Fruit fly (Drosophila melanogaster) S2 (cell line): ENCODE measurements around the gene EndoA.

ENCODE experiments used
- CG8478 ChIP-seq: fragments of >200 bp; optimal IDR thresholded peaks from 2 replicates; lab custom pipeline; 2018
- CTCF ChIP-seq, 2 experiments: fragments of >200 bp; optimal IDR thresholded peaks; 2 replicates each; lab custom pipeline; 2018

Gene EndoA

DNA sequence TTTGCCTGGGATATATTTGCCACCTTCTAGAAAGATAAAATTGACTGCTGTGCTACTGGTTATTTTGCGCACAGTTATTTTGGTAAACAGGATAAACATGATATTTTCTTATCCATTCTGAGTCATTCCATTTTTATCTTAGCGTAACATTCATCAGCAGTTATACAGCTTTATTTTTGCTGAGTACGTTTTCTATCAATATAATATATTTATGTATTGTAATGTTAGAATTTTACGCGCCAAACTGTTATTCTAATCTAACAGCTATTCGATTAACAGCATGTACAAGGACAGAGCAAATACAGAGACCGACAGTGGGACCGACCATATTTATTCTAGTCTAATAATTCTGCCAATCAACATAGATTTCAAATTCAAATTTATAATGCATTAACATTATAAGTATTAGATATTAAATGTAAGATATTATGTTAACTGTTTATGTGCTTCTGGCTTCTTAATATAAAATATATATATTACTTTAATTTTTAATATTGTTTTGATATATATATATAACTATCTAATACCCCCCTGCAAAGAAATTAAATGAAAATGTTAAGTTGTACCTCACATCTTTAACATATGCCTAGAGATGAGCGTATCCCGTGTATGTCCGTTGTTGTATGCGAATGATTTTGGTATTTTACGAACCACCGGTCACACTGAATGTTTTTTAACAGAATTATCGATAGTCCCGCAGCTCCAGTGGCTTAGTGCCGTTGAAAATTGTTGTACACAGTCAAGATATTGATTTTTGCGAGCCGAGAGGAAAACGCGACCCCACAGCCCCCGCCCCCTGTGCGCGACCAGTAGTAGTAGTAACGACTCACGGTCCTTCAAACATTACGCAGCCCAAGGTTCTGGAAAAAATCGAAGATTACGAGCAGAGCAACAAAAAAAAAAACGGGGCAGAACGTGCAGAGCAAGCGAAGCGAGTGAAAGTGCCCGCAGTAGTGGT lies at the start of gene EndoA:
Gene EndoA (plus strand): TSS at position 689 of the 958 bp plus-strand sequence.
- no peak for TF ChIP-seq CG8478 (lab: Kevin White, UChicago)
- no peak for TF ChIP-seq CTCF (optimal IDR thresholded peaks at IDR 0.05; lab: Kevin White, UChicago)

dm6 chr3R:18875228-18875627 lies 31.2 kb upstream of the EndoA start, which contains the start of gene CG14298:
CG14298 (plus strand) TSS chr3R:18875528.
- TF ChIP-seq CG8478 (lab: Kevin White, UChicago) (no peak), CTCF (optimal IDR thresholded peaks at IDR 0.05; lab: Kevin White, UChicago) (no peak)

dm6 chr3R:18895227-18895626 lies 11.2 kb upstream of the EndoA start:
- TF ChIP-seq CG8478 (lab: Kevin White, UChicago) (no peak), CTCF (optimal IDR thresholded peaks at IDR 0.05; lab: Kevin White, UChicago) (no peak)

dm6 chr3R:18897821-18898220 lies 8.6 kb upstream of the EndoA start, which contains the start of gene CG14297:
CG14297 (plus strand) TSS chr3R:18898121.
- TF ChIP-seq CTCF (optimal IDR thresholded peaks at IDR 0.05; lab: Kevin White, UChicago), result no peak
- TF ChIP-seq CG8478 (lab: Kevin White, UChicago), result no peak

dm6 chr3R:18899123-18899522 lies 7.3 kb upstream of the EndoA start, which contains the start of gene Rh2:
Rh2 (plus strand) TSS chr3R:18899423.
- TF ChIP-seq CTCF (optimal IDR thresholded peaks at IDR 0.05; lab: Kevin White, UChicago), result no peak
- no peak for TF ChIP-seq CG8478 (lab: Kevin White, UChicago)

DNA sequence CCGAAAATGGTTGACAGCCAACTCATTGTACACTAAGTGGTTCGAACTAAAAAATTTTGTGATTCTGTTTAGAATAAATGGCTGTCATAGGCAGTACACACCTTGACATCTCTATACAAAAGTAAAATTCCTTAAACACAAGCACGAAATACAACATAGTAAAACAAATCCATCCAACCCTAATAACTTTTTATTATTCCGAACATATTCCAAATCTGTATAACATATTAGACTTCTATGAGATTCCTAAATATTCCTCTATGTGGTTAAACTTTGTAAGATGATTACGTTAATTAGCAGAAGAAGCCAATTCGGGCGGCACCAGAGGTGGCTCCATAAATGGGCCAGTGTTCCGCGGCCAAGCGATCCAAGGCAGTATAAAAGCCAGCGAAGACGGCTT lies 4.2 kb upstream of the EndoA start, which contains the start of gene CG14294:
Gene CG14294 (minus strand): TSS at position 101 of the 400 bp plus-strand sequence.
- no peak for TF ChIP-seq CTCF (optimal IDR thresholded peaks at IDR 0.05; lab: Kevin White, UChicago)
- no peak for TF ChIP-seq CG8478 (lab: Kevin White, UChicago)

DNA sequence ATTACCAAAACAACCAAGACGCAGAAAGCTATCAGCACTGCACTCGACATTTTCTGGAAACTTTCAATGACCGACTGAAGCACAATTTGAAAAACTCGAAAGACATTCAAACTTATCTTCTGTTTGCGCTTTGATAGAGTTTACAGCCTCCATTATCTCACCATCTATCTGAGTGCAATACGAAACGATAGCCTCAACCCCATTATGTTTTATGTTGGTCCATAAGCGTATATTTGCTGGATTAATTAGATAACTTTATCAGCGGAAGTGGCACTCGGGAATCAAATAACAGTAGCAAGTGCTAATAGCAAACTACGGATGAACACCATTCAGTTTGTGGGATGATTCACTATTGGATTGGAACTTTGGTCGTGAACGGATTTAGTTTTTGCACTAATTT lies 3.6 kb upstream of the EndoA start, which contains the start of gene CG34284:
Gene CG34284 (minus strand): TSS at position 76 of the 400 bp plus-strand sequence.
- TF ChIP-seq CTCF (optimal IDR thresholded peaks at IDR 0.05; lab: Kevin White, UChicago) (no peak), CG8478 (lab: Kevin White, UChicago) (no peak)

dm6 chr3R:18905555-18905920 lies 871 bp upstream of the EndoA start, which contains the start of gene CG14292:
CG14292 (minus strand) TSS chr3R:18905655.
- TF ChIP-seq CG8478 (lab: Kevin White, UChicago) (no peak), CTCF (optimal IDR thresholded peaks at IDR 0.05; lab: Kevin White, UChicago) (no peak)

DNA sequence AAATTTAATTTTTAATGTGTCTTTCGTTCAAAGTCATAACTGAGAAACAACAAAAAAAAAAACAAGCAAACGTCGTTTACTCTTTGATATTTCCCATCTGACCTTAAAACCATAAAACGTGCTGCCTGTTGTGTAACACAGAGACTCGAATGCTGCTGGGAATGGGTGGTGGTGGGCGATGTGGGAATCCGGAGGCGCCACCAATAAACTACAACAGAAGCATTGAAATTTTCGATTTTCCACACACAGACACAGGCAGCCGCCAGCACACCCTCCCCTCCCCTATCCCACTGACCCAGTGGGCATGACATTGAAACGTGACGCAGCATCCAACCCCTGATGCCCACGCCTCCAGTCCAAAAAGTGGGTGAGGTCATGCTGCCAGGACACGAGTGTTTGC lies 3.9 kb downstream of the EndoA start:
- TF ChIP-seq CG8478 (lab: Kevin White, UChicago), result no peak
- TF ChIP-seq CTCF (optimal IDR thresholded peaks at IDR 0.05; lab: Kevin White, UChicago), result no peak

- no peak for TF ChIP-seq CTCF (optimal IDR thresholded peaks at IDR 0.05; lab: Kevin White, UChicago)
- TF ChIP-seq CG8478 (lab: Kevin White, UChicago), result no peak
Observed at dm6 chr3R:18910923-18911322, 4.5 kb downstream of the EndoA start.

dm6 chr3R:18912782-18913331 lies 6.4 kb downstream of the EndoA start, which contains the start of gene Sgsh:
Sgsh (minus strand) TSS chr3R:18912922.
- TF ChIP-seq CTCF (optimal IDR thresholded peaks at IDR 0.05; lab: Kevin White, UChicago) (no peak), CG8478 (lab: Kevin White, UChicago) (no peak)

dm6 chr3R:18913856-18914593 lies 7.6 kb downstream of the EndoA start:
- TF ChIP-seq CG8478 (lab: Kevin White, UChicago) (no peak), CTCF (optimal IDR thresholded peaks at IDR 0.05; lab: Kevin White, UChicago) (no peak)

DNA sequence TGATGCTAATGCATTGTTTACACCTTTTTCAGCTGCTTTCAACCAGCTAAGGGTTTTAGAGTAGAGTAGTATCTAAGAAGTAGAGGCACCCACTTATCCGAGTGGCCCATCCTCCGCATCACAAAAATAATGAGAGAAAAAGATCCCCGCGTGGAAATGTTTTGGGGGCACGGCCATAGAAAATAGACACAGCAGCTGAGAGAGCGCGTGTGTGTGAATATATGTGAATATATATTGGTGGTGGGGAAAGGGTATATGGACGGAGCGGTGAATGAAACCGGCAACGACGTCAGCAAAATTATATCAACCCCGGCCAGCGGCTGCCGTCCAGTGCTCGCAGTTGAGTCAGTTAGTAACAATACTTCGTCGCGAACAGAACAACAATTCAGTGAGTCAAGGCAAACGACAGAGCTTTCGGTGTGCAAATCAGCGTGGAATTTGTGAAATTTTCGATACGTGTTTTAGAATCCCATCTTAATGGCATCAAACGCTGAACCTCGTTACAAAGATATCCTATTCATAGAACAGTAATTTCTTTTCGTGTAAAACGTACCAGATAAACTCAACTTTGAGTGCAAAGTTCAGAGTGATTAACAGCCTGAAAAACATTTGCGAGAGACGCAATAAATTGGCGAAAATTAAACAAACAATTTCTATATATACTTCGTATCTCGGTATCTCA lies 8.3 kb downstream of the EndoA start, which contains the start of gene Xrp1:
Gene Xrp1 (plus strand): TSS at position 375 of the 682 bp plus-strand sequence.
- TF ChIP-seq CG8478 (lab: Kevin White, UChicago) (no peak), CTCF (optimal IDR thresholded peaks at IDR 0.05; lab: Kevin White, UChicago) (no peak)
